Fruit fly (Drosophila melanogaster): ENCODE measurements around the gene Brd8.
A peak's percentile ranks its signal among the peaks of the same experiment; 100 is the strongest.

Gene Brd8

dm6 chr3R:29214982-29215533 is 8.2 kb upstream of the Brd8 start (continued):
- TF ChIP-seq CG5953 (GFP tag; IDR thresholded peaks at IDR 0.05) = no peak
- TF ChIP-seq Rfx (GFP tag; IDR thresholded peaks at IDR 0.05) = 0 out of 2 replicates have a peak, but pooled peaks have one; percentile 15
- TF ChIP-seq Scr (GFP tag; IDR thresholded peaks at IDR 0.05; ENCODE audit: partially characterized antibody) = 0 out of 2 replicates have a peak, but pooled peaks have one; percentile 23
- TF ChIP-seq br (optimal IDR thresholded peaks at IDR 0.05) = no peak
- no peak for TF ChIP-seq Ada2b (GFP tag; IDR thresholded peaks at IDR 0.05)
- TF ChIP-seq CG17328 (GFP tag; IDR thresholded peaks at IDR 0.05) = 0 out of 2 replicates have a peak, but pooled peaks have one; percentile 8
- peak; percentile 46 for TF ChIP-seq CG32532 (GFP tag; IDR thresholded peaks at IDR 0.05)
- peak; percentile 4 for TF ChIP-seq grau (tag; optimal IDR thresholded peaks at IDR 0.05)
- no peak for TF ChIP-seq CG8281 (tag; optimal IDR thresholded peaks at IDR 0.05)
- TF ChIP-seq CG31388 (GFP tag; optimal IDR thresholded peaks at IDR 0.05) = no peak
- TF ChIP-seq disco-r (GFP tag; optimal IDR thresholded peaks at IDR 0.05) = no peak
- TF ChIP-seq CG3726 (GFP tag; IDR thresholded peaks at IDR 0.05) = no peak
- no peak for TF ChIP-seq nmo (GFP tag; optimal IDR thresholded peaks at IDR 0.05)
- TF ChIP-seq wek (GFP tag; optimal IDR thresholded peaks at IDR 0.05) = no peak
- no peak for TF ChIP-seq Mes4 (GFP tag; optimal IDR thresholded peaks at IDR 0.05)
- no peak for TF ChIP-seq CG17829 (tag; optimal IDR thresholded peaks at IDR 0.05)
- no peak; the same call in 1 of the 2 replicates for TF ChIP-seq seq (GFP tag; IDR thresholded peaks at IDR 0.05)
- TF ChIP-seq Mrtf (GFP tag; IDR thresholded peaks at IDR 0.05) = no peak
- TF ChIP-seq CG34376 (GFP tag; optimal IDR thresholded peaks at IDR 0.05) = peak; percentile 82
- TF ChIP-seq CG17568 (GFP tag; optimal IDR thresholded peaks at IDR 0.05) = no peak
- TF ChIP-seq BEAF-32 (GFP tag; optimal IDR thresholded peaks at IDR 0.05) = peak; percentile 15
- peak; percentile 27; the same call in 1 of the 2 replicates for TF ChIP-seq crol (GFP tag; IDR thresholded peaks at IDR 0.05)
- TF ChIP-seq CG10274 (GFP tag; optimal IDR thresholded peaks at IDR 0.05) = no peak
- TF ChIP-seq BtbVII (GFP tag; optimal IDR thresholded peaks at IDR 0.05) = peak; percentile 24
- TF ChIP-seq stwl (tag; optimal IDR thresholded peaks at IDR 0.05) = peak; percentile 21
- no peak for TF ChIP-seq ac (GFP tag; optimal IDR thresholded peaks at IDR 0.05)
- TF ChIP-seq CG13287 (GFP tag; IDR thresholded peaks at IDR 0.05; ENCODE audit: partially characterized antibody) = no peak; the same call in 1 of the 2 replicates
- no peak for TF ChIP-seq unc-4 (GFP tag; IDR thresholded peaks at IDR 0.05; ENCODE audit: partially characterized antibody)
- TF ChIP-seq gsb-n (tag; optimal IDR thresholded peaks at IDR 0.05) = no peak
- TF ChIP-seq sens (GFP tag) = no peak
- TF ChIP-seq Hr78 (GFP tag; optimal IDR thresholded peaks at IDR 0.05) = no peak
- TF ChIP-seq dmrt11E (tag; optimal IDR thresholded peaks at IDR 0.05) = no peak
- TF ChIP-seq Doc3 (GFP tag; IDR thresholded peaks at IDR 0.05; ENCODE audit: partially characterized antibody) = no peak
- TF ChIP-seq CG33557 (GFP tag; optimal IDR thresholded peaks at IDR 0.05) = no peak
- TF ChIP-seq ewg (GFP tag; optimal IDR thresholded peaks at IDR 0.05) = peak; percentile 20
- TF ChIP-seq CG14441 (GFP tag; IDR thresholded peaks at IDR 0.05) = no peak
- no peak for TF ChIP-seq CG4854 (GFP tag; optimal IDR thresholded peaks at IDR 0.05)
- no peak for TF ChIP-seq CG9609 (GFP tag; optimal IDR thresholded peaks at IDR 0.05)
- no peak for TF ChIP-seq Atf-2 (GFP tag; optimal IDR thresholded peaks at IDR 0.05)
- no peak for TF ChIP-seq HmgZ (tag; optimal IDR thresholded peaks at IDR 0.05)
- TF ChIP-seq CG15514 (GFP tag; optimal IDR thresholded peaks at IDR 0.05) = peak; percentile 48
- no peak for TF ChIP-seq CG12744 (GFP tag; optimal IDR thresholded peaks at IDR 0.05)
- no peak for TF ChIP-seq CG6791 (GFP tag; IDR thresholded peaks at IDR 0.05; ENCODE audit: partially characterized antibody)
- no peak for TF ChIP-seq Gsc (GFP tag; IDR thresholded peaks at IDR 0.05)
- TF ChIP-seq nerfin-1 (tag; optimal IDR thresholded peaks at IDR 0.05) = peak; percentile 63
- peak; percentile 14 for TF ChIP-seq gem (tag; optimal IDR thresholded peaks at IDR 0.05)
- TF ChIP-seq CG11560 (tag; IDR thresholded peaks at IDR 0.05) = no peak
- no peak for TF ChIP-seq HLHmδ (GFP tag; optimal IDR thresholded peaks at IDR 0.05)
- no peak for TF ChIP-seq CG6175 (GFP tag; IDR thresholded peaks at IDR 0.05)
- no peak for TF ChIP-seq luna (GFP tag; optimal IDR thresholded peaks at IDR 0.05)
